Fruit fly (Drosophila melanogaster): Measurements from ENCODE around the gene CG4408.

CG4408 gene

dm6 chr3R:23341769-23342352 is 21.5 kb downstream of the CG4408 start:
- TF ChIP-seq ttk (optimal IDR thresholded peaks at IDR 0.05) (no peak), psq (optimal IDR thresholded peaks at IDR 0.05) (no peak), Myc (optimal IDR thresholded peaks at IDR 0.05) (no peak), h (optimal IDR thresholded peaks at IDR 0.05) (no peak), Sin3A (optimal IDR thresholded peaks at IDR 0.05) (no peak), insv (optimal IDR thresholded peaks at IDR 0.05) (no peak)

- TF ChIP-seq ttk (optimal IDR thresholded peaks at IDR 0.05) = no peak
- no peak for TF ChIP-seq psq (optimal IDR thresholded peaks at IDR 0.05)
- TF ChIP-seq Myc (optimal IDR thresholded peaks at IDR 0.05) = no peak
Observed at dm6 chr3R:23340621-23341020, 22.8 kb downstream of the CG4408 start.

- TF ChIP-seq ttk (optimal IDR thresholded peaks at IDR 0.05) = no peak
- TF ChIP-seq Sin3A (optimal IDR thresholded peaks at IDR 0.05) = no peak
- TF ChIP-seq h (optimal IDR thresholded peaks at IDR 0.05) = no peak
- no peak for TF ChIP-seq Myc (optimal IDR thresholded peaks at IDR 0.05)
- no peak for TF ChIP-seq psq (optimal IDR thresholded peaks at IDR 0.05)
- no peak for TF ChIP-seq insv (optimal IDR thresholded peaks at IDR 0.05)
Observed at dm6 chr3R:23338290-23338689, 25.1 kb downstream of the CG4408 start.

dm6 chr3R:23337183-23337825 is 26.1 kb downstream of the CG4408 start:
- TF ChIP-seq Myc (optimal IDR thresholded peaks at IDR 0.05) (no peak), insv (optimal IDR thresholded peaks at IDR 0.05) (no peak), Sin3A (optimal IDR thresholded peaks at IDR 0.05) (no peak), ttk (optimal IDR thresholded peaks at IDR 0.05) (no peak), h (optimal IDR thresholded peaks at IDR 0.05) (no peak), psq (optimal IDR thresholded peaks at IDR 0.05) (no peak)

dm6 chr3R:23336513-23336912 is 26.9 kb downstream of the CG4408 start:
- no peak for TF ChIP-seq h (optimal IDR thresholded peaks at IDR 0.05)
- no peak for TF ChIP-seq Sin3A (optimal IDR thresholded peaks at IDR 0.05)
- TF ChIP-seq insv (optimal IDR thresholded peaks at IDR 0.05) = no peak
- TF ChIP-seq Myc (optimal IDR thresholded peaks at IDR 0.05) = no peak
- no peak for TF ChIP-seq psq (optimal IDR thresholded peaks at IDR 0.05)
- TF ChIP-seq ttk (optimal IDR thresholded peaks at IDR 0.05) = no peak

- no peak for TF ChIP-seq ttk (optimal IDR thresholded peaks at IDR 0.05)
- no peak for TF ChIP-seq psq (optimal IDR thresholded peaks at IDR 0.05)
- TF ChIP-seq Myc (optimal IDR thresholded peaks at IDR 0.05) = no peak
- TF ChIP-seq Sin3A (optimal IDR thresholded peaks at IDR 0.05) = no peak
- TF ChIP-seq h (optimal IDR thresholded peaks at IDR 0.05) = no peak
- no peak for TF ChIP-seq insv (optimal IDR thresholded peaks at IDR 0.05)
Observed at dm6 chr3R:23335577-23335976, 27.8 kb downstream of the CG4408 start.

- TF ChIP-seq psq (optimal IDR thresholded peaks at IDR 0.05) (peak; percentile 3), h (optimal IDR thresholded peaks at IDR 0.05) (no peak)
Observed at dm6 chr3R:23334866-23335265, 28.5 kb downstream of the CG4408 start.

- TF ChIP-seq insv (optimal IDR thresholded peaks at IDR 0.05) (no peak), psq (optimal IDR thresholded peaks at IDR 0.05) (no peak), Sin3A (optimal IDR thresholded peaks at IDR 0.05) (no peak), Myc (optimal IDR thresholded peaks at IDR 0.05) (no peak), ttk (optimal IDR thresholded peaks at IDR 0.05) (no peak), h (optimal IDR thresholded peaks at IDR 0.05) (no peak)
Observed at dm6 chr3R:23334036-23334744, 29.2 kb downstream of the CG4408 start.

dm6 chr3R:23333334-23334035 is 29.9 kb downstream of the CG4408 start:
- no peak for TF ChIP-seq Myc (optimal IDR thresholded peaks at IDR 0.05)
- TF ChIP-seq ttk (optimal IDR thresholded peaks at IDR 0.05) = no peak
- TF ChIP-seq insv (optimal IDR thresholded peaks at IDR 0.05) = no peak
- no peak for TF ChIP-seq Sin3A (optimal IDR thresholded peaks at IDR 0.05)
- no peak for TF ChIP-seq h (optimal IDR thresholded peaks at IDR 0.05)
- no peak for TF ChIP-seq psq (optimal IDR thresholded peaks at IDR 0.05)

dm6 chr3R:23332535-23333333 is 30.6 kb downstream of the CG4408 start:
- TF ChIP-seq Myc (optimal IDR thresholded peaks at IDR 0.05) (no peak), h (optimal IDR thresholded peaks at IDR 0.05) (no peak), insv (optimal IDR thresholded peaks at IDR 0.05) (no peak), Sin3A (optimal IDR thresholded peaks at IDR 0.05) (no peak)

- TF ChIP-seq Sin3A (optimal IDR thresholded peaks at IDR 0.05) = no peak
- peak; percentile 30 for TF ChIP-seq h (optimal IDR thresholded peaks at IDR 0.05)
- peak; percentile 77 for TF ChIP-seq insv (optimal IDR thresholded peaks at IDR 0.05)
Observed at dm6 chr3R:23331865-23332367, 31.5 kb downstream of the CG4408 start.
